Fruit fly (Drosophila melanogaster): ENCODE measurements around the gene CG12974.

CG12974 gene

dm6 chr3L:21281706-21282105 lies 4.1 kb downstream of the CG12974 start:
- TF ChIP-seq EcR (GFP tag; optimal IDR thresholded peaks at IDR 0.05) (no peak), CG8478 (optimal IDR thresholded peaks at IDR 0.05) (no peak), usp (GFP tag; optimal IDR thresholded peaks at IDR 0.05) (no peak), psq (optimal IDR thresholded peaks at IDR 0.05) (no peak), Dll (optimal IDR thresholded peaks at IDR 0.05) (no peak)

- TF ChIP-seq CG8478 (optimal IDR thresholded peaks at IDR 0.05): no peak
- no peak for TF ChIP-seq pan (optimal IDR thresholded peaks at IDR 0.05)
These were observed 4.6 kb downstream of the CG12974 start, which contains the start of gene ppl for dm6 chr3L:21280996-21281691. ppl (minus strand) TSS chr3L:21281506.

dm6 chr3L:21279876-21280566 lies 5.7 kb downstream of the CG12974 start, which contains the start of gene AcCoAS:
AcCoAS (minus strand) TSS chr3L:21280243.
- TF ChIP-seq Dll (optimal IDR thresholded peaks at IDR 0.05) (no peak), pan (optimal IDR thresholded peaks at IDR 0.05) (no peak), CG8478 (optimal IDR thresholded peaks at IDR 0.05) (no peak), EcR (GFP tag; optimal IDR thresholded peaks at IDR 0.05) (no peak), psq (optimal IDR thresholded peaks at IDR 0.05) (no peak), usp (GFP tag; optimal IDR thresholded peaks at IDR 0.05) (no peak)

dm6 chr3L:21279168-21279567 lies 6.6 kb downstream of the CG12974 start:
- TF ChIP-seq usp (GFP tag; optimal IDR thresholded peaks at IDR 0.05): no peak
- TF ChIP-seq pan (optimal IDR thresholded peaks at IDR 0.05): no peak
- no peak for TF ChIP-seq CG8478 (optimal IDR thresholded peaks at IDR 0.05)
- TF ChIP-seq Dll (optimal IDR thresholded peaks at IDR 0.05): no peak
- no peak for TF ChIP-seq EcR (GFP tag; optimal IDR thresholded peaks at IDR 0.05)
- no peak for TF ChIP-seq psq (optimal IDR thresholded peaks at IDR 0.05)

dm6 chr3L:21277897-21278530 lies 7.7 kb downstream of the CG12974 start:
- TF ChIP-seq psq (optimal IDR thresholded peaks at IDR 0.05): no peak

- TF ChIP-seq usp (GFP tag; optimal IDR thresholded peaks at IDR 0.05) (no peak), EcR (GFP tag; optimal IDR thresholded peaks at IDR 0.05) (no peak), pan (optimal IDR thresholded peaks at IDR 0.05) (no peak), Dll (optimal IDR thresholded peaks at IDR 0.05) (no peak), psq (optimal IDR thresholded peaks at IDR 0.05) (no peak), CG8478 (optimal IDR thresholded peaks at IDR 0.05) (no peak)
These were observed 9.2 kb downstream of the CG12974 start for dm6 chr3L:21276296-21277257.

dm6 chr3L:21275921-21276295 lies 9.9 kb downstream of the CG12974 start:
- no peak for TF ChIP-seq EcR (GFP tag; optimal IDR thresholded peaks at IDR 0.05)
- no peak for TF ChIP-seq usp (GFP tag; optimal IDR thresholded peaks at IDR 0.05)
- TF ChIP-seq Dll (optimal IDR thresholded peaks at IDR 0.05): no peak
- TF ChIP-seq CG8478 (optimal IDR thresholded peaks at IDR 0.05): no peak
- TF ChIP-seq pan (optimal IDR thresholded peaks at IDR 0.05): no peak
- TF ChIP-seq psq (optimal IDR thresholded peaks at IDR 0.05): no peak

- TF ChIP-seq pan (optimal IDR thresholded peaks at IDR 0.05) (no peak), CG8478 (optimal IDR thresholded peaks at IDR 0.05) (no peak), psq (optimal IDR thresholded peaks at IDR 0.05) (no peak), EcR (GFP tag; optimal IDR thresholded peaks at IDR 0.05) (no peak), Dll (optimal IDR thresholded peaks at IDR 0.05) (no peak), usp (GFP tag; optimal IDR thresholded peaks at IDR 0.05) (no peak)
These were observed 12.3 kb downstream of the CG12974 start for dm6 chr3L:21273504-21273903.

dm6 chr3L:21270480-21270879 lies 15.3 kb downstream of the CG12974 start, which contains the start of gene CG9389:
CG9389 (minus strand) TSS chr3L:21270580.
- TF ChIP-seq CG8478 (optimal IDR thresholded peaks at IDR 0.05) (no peak), usp (GFP tag; optimal IDR thresholded peaks at IDR 0.05) (no peak), EcR (GFP tag; optimal IDR thresholded peaks at IDR 0.05) (no peak), psq (optimal IDR thresholded peaks at IDR 0.05) (no peak), Dll (optimal IDR thresholded peaks at IDR 0.05) (no peak), pan (optimal IDR thresholded peaks at IDR 0.05) (no peak)

dm6 chr3L:21267862-21268385 lies 17.8 kb downstream of the CG12974 start, which contains the start of gene CG9391:
CG9391 (minus strand) TSS chr3L:21268335.
- TF ChIP-seq psq (optimal IDR thresholded peaks at IDR 0.05) (no peak), EcR (GFP tag; optimal IDR thresholded peaks at IDR 0.05) (no peak), pan (optimal IDR thresholded peaks at IDR 0.05) (no peak), CG8478 (optimal IDR thresholded peaks at IDR 0.05) (no peak), Dll (optimal IDR thresholded peaks at IDR 0.05) (no peak), usp (GFP tag; optimal IDR thresholded peaks at IDR 0.05) (no peak)

- TF ChIP-seq CG8478 (optimal IDR thresholded peaks at IDR 0.05): no peak
- no peak for TF ChIP-seq psq (optimal IDR thresholded peaks at IDR 0.05)
- no peak for TF ChIP-seq EcR (GFP tag; optimal IDR thresholded peaks at IDR 0.05)
- no peak for TF ChIP-seq Dll (optimal IDR thresholded peaks at IDR 0.05)
- TF ChIP-seq usp (GFP tag; optimal IDR thresholded peaks at IDR 0.05): no peak
- no peak for TF ChIP-seq pan (optimal IDR thresholded peaks at IDR 0.05)
These were observed 19.6 kb downstream of the CG12974 start for dm6 chr3L:21266101-21266656.

Measured in whole organism.